Fruit fly (Drosophila melanogaster): ENCODE data around the gene ATPsynCF6.

The ATPsynCF6 gene

dm6 chr3R:23347432-23348305 is 8.2 kb downstream of the ATPsynCF6 start, which contains the start of gene PolE1 (continued):
- TF ChIP-seq CoRest (tag; optimal IDR thresholded peaks at IDR 0.05) (peak; percentile 42), Gug (GFP tag; IDR thresholded peaks at IDR 0.05) (no peak), cad (GFP tag; optimal IDR thresholded peaks at IDR 0.05) (no peak), CG1832 (GFP tag; optimal IDR thresholded peaks at IDR 0.05) (no peak), Oli (tag; optimal IDR thresholded peaks at IDR 0.05) (no peak), peb (GFP tag; IDR thresholded peaks at IDR 0.05) (no peak), CG11560 (tag; IDR thresholded peaks at IDR 0.05) (no peak), CG8765 (GFP tag; IDR thresholded peaks at IDR 0.05) (no peak), mld (GFP tag; IDR thresholded peaks at IDR 0.05; ENCODE audit: partially characterized antibody) (no peak), nau (GFP tag; optimal IDR thresholded peaks at IDR 0.05) (no peak), CG10462 (GFP tag; optimal IDR thresholded peaks at IDR 0.05) (no peak), lilli (GFP tag; optimal IDR thresholded peaks at IDR 0.05) (peak; percentile 23), CG9817 (tag; optimal IDR thresholded peaks at IDR 0.05) (no peak), MBD-R2 (GFP tag; IDR thresholded peaks at IDR 0.05) (peak; percentile 71), dm (GFP tag; optimal IDR thresholded peaks at IDR 0.05) (no peak), HLHmδ (GFP tag; optimal IDR thresholded peaks at IDR 0.05) (no peak), CG4707 (GFP tag; optimal IDR thresholded peaks at IDR 0.05) (no peak), mirr (GFP tag; optimal IDR thresholded peaks at IDR 0.05) (no peak), Fer3 (tag; optimal IDR thresholded peaks at IDR 0.05) (no peak), slou (GFP tag; optimal IDR thresholded peaks at IDR 0.05) (no peak), CG11093 (GFP tag; IDR thresholded peaks at IDR 0.05) (no peak), Six4 (GFP tag; optimal IDR thresholded peaks at IDR 0.05) (no peak), CG8944 (GFP tag; optimal IDR thresholded peaks at IDR 0.05) (no peak), CG30020 (tag; optimal IDR thresholded peaks at IDR 0.05) (no peak), Hr3 (GFP tag; optimal IDR thresholded peaks at IDR 0.05) (no peak), CG16813 (GFP tag; IDR thresholded peaks at IDR 0.05; ENCODE audit: partially characterized antibody) (no peak), tup (GFP tag; optimal IDR thresholded peaks at IDR 0.05) (no peak), CG7987 (GFP tag; optimal IDR thresholded peaks at IDR 0.05) (no peak), CG6689 (GFP tag; IDR thresholded peaks at IDR 0.05) (no peak), Fer2 (tag; optimal IDR thresholded peaks at IDR 0.05) (no peak), sisA (GFP tag; IDR thresholded peaks at IDR 0.05) (no peak), Antp (GFP tag; optimal IDR thresholded peaks at IDR 0.05) (no peak), HmgZ (tag; optimal IDR thresholded peaks at IDR 0.05) (peak; percentile 62), Ets97D (GFP tag; optimal IDR thresholded peaks at IDR 0.05) (peak; percentile 52), ham (GFP tag; IDR thresholded peaks at IDR 0.05) (no peak), CG18764 (GFP tag; optimal IDR thresholded peaks at IDR 0.05) (no peak), CrebB (tag; optimal IDR thresholded peaks at IDR 0.05) (no peak), maf-S (GFP tag; optimal IDR thresholded peaks at IDR 0.05) (no peak), CG13775 (GFP tag; optimal IDR thresholded peaks at IDR 0.05) (no peak), CG15073 (GFP tag; optimal IDR thresholded peaks at IDR 0.05) (no peak), ro (GFP tag; IDR thresholded peaks at IDR 0.05) (no peak), Sox102F (GFP tag; optimal IDR thresholded peaks at IDR 0.05) (no peak), Hmx (GFP tag; optimal IDR thresholded peaks at IDR 0.05) (no peak), D (optimal IDR thresholded peaks at IDR 0.05) (no peak), D (GFP tag; optimal IDR thresholded peaks at IDR 0.05) (no peak), CG17186 (GFP tag; optimal IDR thresholded peaks at IDR 0.05) (peak; percentile 12), pan (optimal IDR thresholded peaks at IDR 0.05) (no peak), pan (GFP tag; optimal IDR thresholded peaks at IDR 0.05 in 1 of 2, IDR thresholded peaks at IDR 0.05 in 1 of 2) (peak in 1 of 2 experiments; percentile 11), CG11085 (GFP tag; IDR thresholded peaks at IDR 0.05) (no peak), CG17802 (tag; optimal IDR thresholded peaks at IDR 0.05) (no peak), CG11696 (GFP tag; IDR thresholded peaks at IDR 0.05) (no peak)

All from whole organism, embryonic.